Fruit fly (Drosophila melanogaster): ENCODE measurements around the gene Had1.
A peak's percentile ranks its signal among the peaks of the same experiment; 100 is the strongest.

Gene Had1

dm6 chrX:16332615-16333288 lies 24.3 kb upstream of the Had1 start (continued):
- TF ChIP-seq CG4404 (GFP tag; IDR thresholded peaks at IDR 0.05) = peak; percentile 92
- peak; percentile 65 for TF ChIP-seq fd102C (GFP tag; optimal IDR thresholded peaks at IDR 0.05)
- TF ChIP-seq Xrp1 (GFP tag; IDR thresholded peaks at IDR 0.05) = peak; percentile 94
- TF ChIP-seq CG13894 (tag; optimal IDR thresholded peaks at IDR 0.05) = peak; percentile 97
- TF ChIP-seq lola (GFP tag; optimal IDR thresholded peaks at IDR 0.05) = peak in 1 of 3 experiments; percentile 97
- TF ChIP-seq Xbp1 (GFP tag; optimal IDR thresholded peaks at IDR 0.05) = peak; percentile 93
- peak; percentile 83 for TF ChIP-seq bowl (GFP tag; IDR thresholded peaks at IDR 0.05)
- peak; percentile 96 for TF ChIP-seq Camta (GFP tag; optimal IDR thresholded peaks at IDR 0.05)
- peak; percentile 94 for TF ChIP-seq zfh2 (GFP tag; optimal IDR thresholded peaks at IDR 0.05)
- peak; percentile 80 for TF ChIP-seq ssp (GFP tag; IDR thresholded peaks at IDR 0.05)
- peak; percentile 95 for TF ChIP-seq CG15601 (tag; optimal IDR thresholded peaks at IDR 0.05)
- TF ChIP-seq pb (GFP tag; optimal IDR thresholded peaks at IDR 0.05) = peak; percentile 92
- peak; percentile 32; the same call in 1 of the 2 replicates for TF ChIP-seq cas (GFP tag; IDR thresholded peaks at IDR 0.05)
- TF ChIP-seq CG18599 (GFP tag; optimal IDR thresholded peaks at IDR 0.05) = peak; percentile 97
- peak; percentile 95 for TF ChIP-seq CG1529 (GFP tag; optimal IDR thresholded peaks at IDR 0.05)
- peak; percentile 93 for TF ChIP-seq disco-r (GFP tag; optimal IDR thresholded peaks at IDR 0.05)
- peak; percentile 86 for TF ChIP-seq ranshi (GFP tag; IDR thresholded peaks at IDR 0.05)
- peak; percentile 74; the same call in 1 of the 2 replicates for TF ChIP-seq MBD-R2 (GFP tag; IDR thresholded peaks at IDR 0.05)
- TF ChIP-seq salm (tag; optimal IDR thresholded peaks at IDR 0.05) = peak; percentile 94
- peak; percentile 67 for TF ChIP-seq CTCF (GFP tag; optimal IDR thresholded peaks at IDR 0.05)
- TF ChIP-seq CG16813 (GFP tag; IDR thresholded peaks at IDR 0.05; ENCODE audit: partially characterized antibody) = no peak
- peak; percentile 88 to 96 for TF ChIP-seq Pdp1 (GFP tag; optimal IDR thresholded peaks at IDR 0.05)
- TF ChIP-seq chm (GFP tag; IDR thresholded peaks at IDR 0.05) = peak; percentile 91
- peak; percentile 94 for TF ChIP-seq CrebB (tag; optimal IDR thresholded peaks at IDR 0.05)
- peak; percentile 88 for TF ChIP-seq CG13123 (GFP tag; optimal IDR thresholded peaks at IDR 0.05)
- no peak for TF ChIP-seq inv (GFP tag; IDR thresholded peaks at IDR 0.05; ENCODE audit: partially characterized antibody)
- TF ChIP-seq Gug (GFP tag; IDR thresholded peaks at IDR 0.05) = peak; percentile 85
- TF ChIP-seq lov (optimal IDR thresholded peaks at IDR 0.05) = no peak
- peak; percentile 84 for TF ChIP-seq lov (GFP tag; IDR thresholded peaks at IDR 0.05)
- TF ChIP-seq CG42726 (GFP tag; IDR thresholded peaks at IDR 0.05; ENCODE audit: partially characterized antibody) = no peak
- TF ChIP-seq Blimp-1 (GFP tag; optimal IDR thresholded peaks at IDR 0.05) = peak; percentile 93
- TF ChIP-seq Dref (GFP tag; IDR thresholded peaks at IDR 0.05) = 0 out of 2 replicates have a peak, but pooled peaks have one; percentile 6
- TF ChIP-seq zf30C (GFP tag; optimal IDR thresholded peaks at IDR 0.05) = peak; percentile 18
- peak; percentile 95 for TF ChIP-seq mam (GFP tag; optimal IDR thresholded peaks at IDR 0.05)
- TF ChIP-seq CG8359 (GFP tag; optimal IDR thresholded peaks at IDR 0.05; ENCODE audit: borderline replicate concordance) = peak; percentile 89
- peak; percentile 86 for TF ChIP-seq gcm2 (GFP tag; optimal IDR thresholded peaks at IDR 0.05)
- peak; percentile 83 for TF ChIP-seq CG10565 (GFP tag; optimal IDR thresholded peaks at IDR 0.05)
- TF ChIP-seq vfl (GFP tag; optimal IDR thresholded peaks at IDR 0.05) = peak; percentile 93
- TF ChIP-seq schlank (tag; optimal IDR thresholded peaks at IDR 0.05) = peak; percentile 90
- TF ChIP-seq MESR4 (GFP tag; optimal IDR thresholded peaks at IDR 0.05) = peak; percentile 53
- peak; percentile 93 for TF ChIP-seq CG4854 (GFP tag; optimal IDR thresholded peaks at IDR 0.05)
- peak; percentile 94 for TF ChIP-seq CG17385 (GFP tag; optimal IDR thresholded peaks at IDR 0.05)
- peak; percentile 93 for TF ChIP-seq tin (GFP tag; optimal IDR thresholded peaks at IDR 0.05)
- TF ChIP-seq tgo (GFP tag; IDR thresholded peaks at IDR 0.05) = peak; percentile 92
- TF ChIP-seq Atf6 (GFP tag; IDR thresholded peaks at IDR 0.05) = peak; percentile 94
- no peak for TF ChIP-seq hth (optimal IDR thresholded peaks at IDR 0.05)
- peak; percentile 98 for TF ChIP-seq Oli (tag; optimal IDR thresholded peaks at IDR 0.05)
- peak; percentile 92 for TF ChIP-seq Six4 (GFP tag; optimal IDR thresholded peaks at IDR 0.05)
- no peak for TF ChIP-seq Hr39 (optimal IDR thresholded peaks at IDR 0.05)
- TF ChIP-seq Lpt (GFP tag; optimal IDR thresholded peaks at IDR 0.05) = no peak
- peak; percentile 89 for TF ChIP-seq sob (GFP tag; IDR thresholded peaks at IDR 0.05)

All from whole organism, embryonic.